Fruit fly (Drosophila melanogaster) whole organism, embryonic: ENCODE results near the gene CG17819.

Experiments
- Abd-B ChIP-seq: fragments of 200-800 bp; sonication (Bioruptor generic); optimal IDR thresholded peaks from 2 replicates; lab custom pipeline; 2018; ENCODE audit warnings: missing biosample characterization, mild to moderate bottlenecking, missing genetic modification characterization, moderate library complexity
- B-H1 ChIP-seq: fragments of 200-800 bp; sonication (Bioruptor generic); IDR thresholded peaks from 3 replicates; pipeline ENCODE4 v1.3.6; 2022; ENCODE audit warnings: missing biosample characterization, missing genetic modification characterization
- Bdp1 ChIP-seq: fragments of 200-800 bp; sonication (Bioruptor generic); optimal IDR thresholded peaks from 3 replicates; lab custom pipeline; 2016; ENCODE audit warnings: missing biosample characterization, missing genetic modification characterization
- CG10209 ChIP-seq: fragments of 200-800 bp; sonication (Bioruptor generic); optimal IDR thresholded peaks from 3 replicates; lab custom pipeline; 2017; ENCODE audit warnings: missing biosample characterization, mild to moderate bottlenecking, missing genetic modification characterization, missing genetic modification reagents
- CG11247 ChIP-seq: fragments of 200-800 bp; sonication (Bioruptor generic); IDR thresholded peaks from 2 replicates; pipeline ENCODE4 v1.3.6; 2022; ENCODE audit warnings: missing biosample characterization, missing genetic modification characterization
- CG1233 ChIP-seq: fragments of 200-800 bp; sonication (Bioruptor generic); optimal IDR thresholded peaks from 4 replicates; lab custom pipeline; 2018; ENCODE audit warnings: missing biosample characterization, mild to moderate bottlenecking, missing genetic modification characterization
- CG12391 ChIP-seq: fragments of 200-800 bp; sonication (Bioruptor generic); optimal IDR thresholded peaks from 3 replicates; lab custom pipeline; 2018; ENCODE audit warnings: missing biosample characterization, mild to moderate bottlenecking, missing genetic modification characterization, moderate library complexity
- CG12942 ChIP-seq: fragments of 200-800 bp; sonication (Bioruptor generic); optimal IDR thresholded peaks from 3 replicates; lab custom pipeline; 2016; ENCODE audit warnings: missing biosample characterization, missing genetic modification characterization
- CG13894 ChIP-seq: fragments of 200-800 bp; sonication (Bioruptor generic); optimal IDR thresholded peaks from 3 replicates; lab custom pipeline; 2018; ENCODE audit warnings: missing biosample characterization, mild to moderate bottlenecking, missing genetic modification characterization, moderate library complexity
- CG14860 ChIP-seq: fragments of 200-800 bp; sonication (Bioruptor generic); IDR thresholded peaks from 3 replicates; pipeline ENCODE4 v1.3.6; 2022; ENCODE audit warnings: missing biosample characterization, missing genetic modification characterization; ENCODE audit not compliant: partially characterized antibody
- CG14965 ChIP-seq: fragments of 200-800 bp; sonication (Bioruptor generic); optimal IDR thresholded peaks from 2 replicates; lab custom pipeline; 2016; ENCODE audit warnings: missing biosample characterization, missing genetic modification characterization, borderline replicate concordance
- CG1529 ChIP-seq: fragments of 200-800 bp; sonication (Bioruptor generic); optimal IDR thresholded peaks from 3 replicates; lab custom pipeline; 2018; ENCODE audit warnings: missing biosample characterization, missing genetic modification characterization
- CG16815 ChIP-seq: fragments of 200-800 bp; sonication (Bioruptor generic); optimal IDR thresholded peaks from 3 replicates; lab custom pipeline; 2017; ENCODE audit warnings: missing biosample characterization, mild to moderate bottlenecking, missing genetic modification characterization
- CG17359 ChIP-seq: fragments of 200-800 bp; sonication (Bioruptor generic); optimal IDR thresholded peaks from 3 replicates; lab custom pipeline; 2018; ENCODE audit warnings: missing biosample characterization, mild to moderate bottlenecking, missing genetic modification characterization, moderate library complexity
- CG17829 ChIP-seq: fragments of 200-800 bp; optimal IDR thresholded peaks from 2 replicates; lab custom pipeline; 2019; ENCODE audit warnings: missing biosample characterization, mild to moderate bottlenecking, missing genetic modification characterization, moderate library complexity
- CG18262 ChIP-seq: fragments of 200-800 bp; optimal IDR thresholded peaks from 3 replicates; lab custom pipeline; 2019; ENCODE audit warnings: missing biosample characterization, mild to moderate bottlenecking, missing genetic modification characterization, moderate library complexity
- CG1832 ChIP-seq: fragments of 200-800 bp; sonication (Bioruptor generic); optimal IDR thresholded peaks from 2 replicates; lab custom pipeline; 2017; ENCODE audit warnings: missing biosample characterization, mild to moderate bottlenecking, missing genetic modification characterization, inconsistent platforms
- CG30020 ChIP-seq: fragments of 200-800 bp; optimal IDR thresholded peaks from 2 replicates; lab custom pipeline; 2019; ENCODE audit warnings: missing biosample characterization, mild to moderate bottlenecking, missing genetic modification characterization, moderate library complexity
- CG30403 ChIP-seq: fragments of 200-800 bp; sonication (Bioruptor generic); optimal IDR thresholded peaks from 3 replicates; lab custom pipeline; 2016; ENCODE audit warnings: missing biosample characterization, missing genetic modification characterization
- CG6175 ChIP-seq: fragments of 200-800 bp; sonication (Bioruptor generic); IDR thresholded peaks from 3 replicates; pipeline ENCODE4 v1.3.6; 2022; ENCODE audit warnings: missing biosample characterization, missing genetic modification characterization
- CG6654 ChIP-seq: fragments of 200-800 bp; sonication (Bioruptor generic); optimal IDR thresholded peaks from 2 replicates; lab custom pipeline; 2017; ENCODE audit warnings: missing biosample characterization, mild to moderate bottlenecking, missing genetic modification characterization
- CG8924 ChIP-seq: fragments of 200-800 bp; optimal IDR thresholded peaks from 3 replicates; lab custom pipeline; 2019; ENCODE audit warnings: missing biosample characterization, mild to moderate bottlenecking, missing genetic modification characterization, moderate library complexity
- CG9817 ChIP-seq: fragments of 200-800 bp; sonication (Bioruptor generic); optimal IDR thresholded peaks from 2 replicates; lab custom pipeline; 2018; ENCODE audit warnings: missing biosample characterization, mild to moderate bottlenecking, missing genetic modification characterization, moderate library complexity
- D19A ChIP-seq: fragments of 200-800 bp; optimal IDR thresholded peaks from 3 replicates; lab custom pipeline; 2019; ENCODE audit warnings: missing biosample characterization, mild to moderate bottlenecking, missing genetic modification characterization, moderate library complexity
- Dbx ChIP-seq: fragments of 200-800 bp; sonication (Bioruptor generic); IDR thresholded peaks from 3 replicates; pipeline ENCODE4 v1.3.6; 2022; ENCODE audit warnings: missing biosample characterization, missing genetic modification characterization
- Dek ChIP-seq: fragments of 200-800 bp; sonication (Bioruptor generic); optimal IDR thresholded peaks from 3 replicates; lab custom pipeline; 2019; ENCODE audit warnings: missing biosample characterization, mild to moderate bottlenecking, missing genetic modification characterization, moderate library complexity
- Dip2 ChIP-seq: fragments of 200-800 bp; sonication (Bioruptor generic); IDR thresholded peaks from 2 replicates; pipeline ENCODE4 v1.3.6; 2022; ENCODE audit warnings: missing biosample characterization, missing genetic modification characterization
- Eip74EF ChIP-seq, 2 experiments: fragments of 200-800 bp in 1 of 2; fragments of >200 bp in 1 of 2; sonication (Bioruptor generic) in 1 of 2; optimal IDR thresholded peaks; 2 replicates each; lab custom pipeline; 2017 to 2019; ENCODE audit warnings: missing biosample characterization in 2 of 2, missing genetic modification characterization in 2 of 2, mild to moderate bottlenecking in 1 of 2, moderate library complexity in 1 of 2
- Ets65A ChIP-seq: fragments of 200-800 bp; sonication (Bioruptor generic); peaks from one replicate; lab custom pipeline; 2016; ENCODE audit warnings: missing biosample characterization, missing genetic modification characterization
- Ets97D ChIP-seq: fragments of 200-800 bp; sonication (Bioruptor generic); optimal IDR thresholded peaks from 3 replicates; lab custom pipeline; 2016; ENCODE audit warnings: missing biosample characterization, missing genetic modification characterization
- Hand ChIP-seq: fragments of 200-800 bp; sonication (Bioruptor generic); optimal IDR thresholded peaks from 2 replicates; lab custom pipeline; 2017; ENCODE audit warnings: mild to moderate bottlenecking, missing biosample characterization, missing genetic modification reagents, missing genetic modification characterization
- MTF-1 ChIP-seq: fragments of 200-800 bp; sonication (Bioruptor generic); optimal IDR thresholded peaks from 2 replicates; lab custom pipeline; 2018; ENCODE audit warnings: missing biosample characterization, mild to moderate bottlenecking, missing genetic modification characterization, borderline replicate concordance
- Spps ChIP-seq: fragments of 200-800 bp; sonication (Bioruptor generic); optimal IDR thresholded peaks from 2 replicates; lab custom pipeline; 2018; ENCODE audit warnings: missing biosample characterization, mild to moderate bottlenecking, missing genetic modification characterization
- Xbp1 ChIP-seq: fragments of 200-800 bp; sonication (Bioruptor generic); optimal IDR thresholded peaks from 3 replicates; lab custom pipeline; 2016; ENCODE audit warnings: missing biosample characterization, mild to moderate bottlenecking, missing genetic modification characterization
- ap ChIP-seq: fragments of 200-800 bp; sonication (Bioruptor generic); IDR thresholded peaks from 2 replicates; pipeline ENCODE4 v1.3.6; 2022; ENCODE audit warnings: missing biosample characterization, missing genetic modification characterization
- az2 ChIP-seq: fragments of 200-800 bp; sonication (Bioruptor generic); optimal IDR thresholded peaks from 3 replicates; lab custom pipeline; 2016; ENCODE audit warnings: missing biosample characterization, missing genetic modification characterization
- cas ChIP-seq: fragments of 200-800 bp; sonication (Bioruptor generic); IDR thresholded peaks from 2 replicates; pipeline ENCODE4 v1.3.6; 2022; ENCODE audit warnings: missing biosample characterization, missing genetic modification characterization
- caup ChIP-seq: fragments of 200-800 bp; sonication (Bioruptor generic); optimal IDR thresholded peaks from 3 replicates; lab custom pipeline; 2017; ENCODE audit warnings: missing biosample characterization, mild to moderate bottlenecking, missing genetic modification characterization, moderate library complexity; ENCODE audit not compliant: severe bottlenecking
- grau ChIP-seq: fragments of 200-800 bp; optimal IDR thresholded peaks from 3 replicates; lab custom pipeline; 2019; ENCODE audit warnings: missing biosample characterization, mild to moderate bottlenecking, missing genetic modification characterization, moderate library complexity
- hkb ChIP-seq, 2 experiments: fragments of 200-800 bp in 1 of 2; fragments of >200 bp in 1 of 2; sonication (Bioruptor generic) in 1 of 2; IDR thresholded peaks in 1 of 2; optimal IDR thresholded peaks in 1 of 2; 2 replicates each; pipeline versions ENCODE4 v1.3.6 to Lab custom; 2017 to 2022; ENCODE audit warnings: missing biosample characterization in 1 of 2, missing genetic modification characterization in 1 of 2
- hth ChIP-seq: fragments of >200 bp; optimal IDR thresholded peaks from 2 replicates; lab custom pipeline; 2017; ENCODE audit warnings: inconsistent platforms
- jumu ChIP-seq: fragments of 200-800 bp; sonication (Bioruptor generic); optimal IDR thresholded peaks from 3 replicates; lab custom pipeline; 2016; ENCODE audit warnings: missing biosample characterization, missing genetic modification characterization
- lab ChIP-seq: fragments of 200-800 bp; sonication (Bioruptor generic); optimal IDR thresholded peaks from 3 replicates; lab custom pipeline; 2017; ENCODE audit warnings: missing biosample characterization, missing genetic modification characterization, mild to moderate bottlenecking, moderate library complexity, missing genetic modification reagents
- odd ChIP-seq: fragments of 200-800 bp; sonication (Bioruptor generic); optimal IDR thresholded peaks from 2 replicates; lab custom pipeline; 2017; ENCODE audit warnings: missing biosample characterization, mild to moderate bottlenecking, missing genetic modification characterization
- pfk ChIP-seq: fragments of 200-800 bp; sonication (Bioruptor generic); optimal IDR thresholded peaks from 2 replicates; lab custom pipeline; 2018; ENCODE audit warnings: missing biosample characterization, mild to moderate bottlenecking, missing genetic modification characterization, moderate library complexity
- tin ChIP-seq: fragments of 200-800 bp; sonication (Bioruptor generic); optimal IDR thresholded peaks from 3 replicates; lab custom pipeline; 2016; ENCODE audit warnings: missing biosample characterization, missing genetic modification characterization
- trh ChIP-seq: fragments of 200-800 bp; sonication (Bioruptor generic); optimal IDR thresholded peaks from 2 replicates; lab custom pipeline; 2016; ENCODE audit warnings: missing biosample characterization, missing genetic modification characterization
- yki ChIP-seq: fragments of >200 bp; optimal IDR thresholded peaks from 3 replicates; lab custom pipeline; 2018

The CG17819 gene

dm6 chr3R:21870158-21870971 is 15.0 kb downstream of the CG17819 start, which contains the start of gene CG31431 (continued):
- TF ChIP-seq Eip74EF (GFP tag; optimal IDR thresholded peaks at IDR 0.05; lab: Kevin White, UChicago) (peak in 1 of 2 experiments; percentile 96), CG16815 (GFP tag; lab: Kevin White, UChicago) (peak; percentile 92), caup (GFP tag; lab: Kevin White, UChicago) (peak; percentile 98), Hand (GFP tag; lab: Kevin White, UChicago) (peak; percentile 96), CG17829 (tag; lab: Kevin White, UChicago) (peak; percentile 98), Abd-B (GFP tag; lab: Kevin White, UChicago) (peak; percentile 93), B-H1 (peak; percentile 95), CG12391 (peak; percentile 97), CG18262 (tag; lab: Kevin White, UChicago) (peak; percentile 96), Bdp1 (GFP tag; lab: Kevin White, UChicago) (peak; percentile 88), hth (lab: Kevin White, UChicago) (no peak), MTF-1 (GFP tag; lab: Kevin White, UChicago) (peak; percentile 93), CG11247 (GFP tag; lab: Robert Waterston, UW) (peak; percentile 98), pfk (peak; percentile 45), D19A (tag; lab: Kevin White, UChicago) (peak; percentile 94), cas (peak; percentile 96), CG14860 (GFP tag; lab: Robert Waterston, UW) (no peak), CG6175 (GFP tag; lab: Robert Waterston, UW) (peak; percentile 97), Dek (tag; lab: Kevin White, UChicago) (peak; percentile 97), yki (no peak), CG10209 (GFP tag; lab: Kevin White, UChicago) (peak; percentile 97), CG30020 (peak; percentile 77), CG30403 (GFP tag; lab: Kevin White, UChicago) (peak; percentile 97), trh (GFP tag; lab: Kevin White, UChicago) (peak; percentile 87), CG8924 (tag; lab: Kevin White, UChicago) (peak; percentile 98), Dbx (peak; percentile 98), CG17359 (tag; lab: Kevin White, UChicago) (peak; percentile 97), Spps (tag; lab: Kevin White, UChicago) (peak; percentile 90), az2 (GFP tag; lab: Kevin White, UChicago) (peak; percentile 97), hkb (optimal IDR thresholded peaks at IDR 0.05; lab: Kevin White, UChicago) (no peak), hkb (GFP tag; IDR thresholded peaks at IDR 0.05; lab: Robert Waterston, UW) (peak; percentile 98), Dip2 (GFP tag; lab: Robert Waterston, UW) (peak; percentile 70; the same call in 1 of the 2 replicates), CG1233 (GFP tag; lab: Kevin White, UChicago) (peak; percentile 97), Ets65A (peak; percentile 99), CG13894 (peak; percentile 97), CG9817 (tag; lab: Kevin White, UChicago) (peak; percentile 97), CG1832 (GFP tag; lab: Kevin White, UChicago) (no peak), lab (GFP tag; lab: Kevin White, UChicago) (peak; percentile 99), tin (GFP tag; lab: Kevin White, UChicago) (peak; percentile 97), CG1529 (peak; percentile 91), jumu (GFP tag; lab: Kevin White, UChicago) (peak; percentile 97), odd (GFP tag; lab: Kevin White, UChicago) (peak; percentile 90), grau (peak; percentile 96), CG6654 (GFP tag; lab: Kevin White, UChicago) (peak; percentile 86), CG12942 (peak; percentile 95), Ets97D (GFP tag; lab: Kevin White, UChicago) (peak; percentile 90), Xbp1 (GFP tag; lab: Kevin White, UChicago) (peak; percentile 97), CG14965 (peak; percentile 85), ap (peak; percentile 94)
